Fruit fly (Drosophila melanogaster) whole organism, embryonic: ENCODE results near the gene GstZ1.

Source experiments
- Ada2b ChIP-seq: fragments of 200-800 bp; sonication (Bioruptor generic); IDR thresholded peaks from 2 replicates; pipeline ENCODE4 v1.3.6; 2022; ENCODE audit warnings: missing biosample characterization, missing genetic modification characterization
- Antp ChIP-seq: fragments of 200-800 bp; sonication (Bioruptor generic); optimal IDR thresholded peaks from 3 replicates; lab custom pipeline; 2016; ENCODE audit warnings: missing biosample characterization, missing genetic modification characterization
- Atf-2 ChIP-seq: fragments of 200-800 bp; sonication (Bioruptor generic); optimal IDR thresholded peaks from 2 replicates; lab custom pipeline; 2016; ENCODE audit warnings: missing biosample characterization, missing genetic modification characterization
- CG10209 ChIP-seq: fragments of 200-800 bp; sonication (Bioruptor generic); optimal IDR thresholded peaks from 3 replicates; lab custom pipeline; 2017; ENCODE audit warnings: missing biosample characterization, mild to moderate bottlenecking, missing genetic modification characterization, missing genetic modification reagents
- CG10979 ChIP-seq: fragments of 200-800 bp; sonication (Bioruptor generic); optimal IDR thresholded peaks from 2 replicates; lab custom pipeline; 2018; ENCODE audit warnings: missing biosample characterization, mild to moderate bottlenecking, missing genetic modification characterization, moderate library complexity
- CG11723 ChIP-seq: fragments of 200-800 bp; sonication (Bioruptor generic); optimal IDR thresholded peaks from 2 replicates; lab custom pipeline; 2017; ENCODE audit warnings: missing biosample characterization, mild to moderate bottlenecking, missing genetic modification characterization
- CG12236 ChIP-seq: fragments of 200-800 bp; sonication (Bioruptor generic); optimal IDR thresholded peaks from 2 replicates; lab custom pipeline; 2016; ENCODE audit warnings: missing biosample characterization, missing genetic modification characterization
- CG14050 ChIP-seq: fragments of 200-800 bp; sonication (Bioruptor generic); IDR thresholded peaks from 3 replicates; pipeline ENCODE4 v1.3.6; 2022; ENCODE audit warnings: missing biosample characterization, missing genetic modification characterization
- CG14965 ChIP-seq: fragments of 200-800 bp; sonication (Bioruptor generic); optimal IDR thresholded peaks from 2 replicates; lab custom pipeline; 2016; ENCODE audit warnings: missing biosample characterization, missing genetic modification characterization, borderline replicate concordance
- CG17328 ChIP-seq: fragments of 200-800 bp; sonication (Bioruptor generic); IDR thresholded peaks from 2 replicates; pipeline ENCODE4 v1.3.6; 2022; ENCODE audit warnings: missing biosample characterization, missing genetic modification characterization
- CG18011 ChIP-seq: fragments of 200-800 bp; sonication (Bioruptor generic); optimal IDR thresholded peaks from 2 replicates; lab custom pipeline; 2017; ENCODE audit warnings: missing biosample characterization, missing genetic modification characterization, mild to moderate bottlenecking, moderate library complexity, missing genotype
- CG3281 ChIP-seq: fragments of 200-800 bp; sonication (Bioruptor generic); optimal IDR thresholded peaks from 3 replicates; lab custom pipeline; 2017; ENCODE audit warnings: missing biosample characterization, mild to moderate bottlenecking, missing genetic modification characterization
- CG34422 ChIP-seq: fragments of 200-800 bp; sonication (Bioruptor generic); IDR thresholded peaks from 3 replicates; pipeline ENCODE4 v1.3.6; 2022; ENCODE audit warnings: missing biosample characterization, missing genetic modification characterization
- CG8478 ChIP-seq: fragments of >200 bp; optimal IDR thresholded peaks from 2 replicates; lab custom pipeline; 2018
- CG8924 ChIP-seq: fragments of 200-800 bp; optimal IDR thresholded peaks from 3 replicates; lab custom pipeline; 2019; ENCODE audit warnings: missing biosample characterization, mild to moderate bottlenecking, missing genetic modification characterization, moderate library complexity
- CG9609 ChIP-seq: fragments of 200-800 bp; sonication (Bioruptor generic); optimal IDR thresholded peaks from 3 replicates; lab custom pipeline; 2016; ENCODE audit warnings: missing biosample characterization, missing genetic modification characterization
- Dip3 ChIP-seq: fragments of 200-800 bp; sonication (Bioruptor generic); optimal IDR thresholded peaks from 3 replicates; lab custom pipeline; 2016; ENCODE audit warnings: missing biosample characterization, missing genetic modification characterization
- Dref ChIP-seq: fragments of 200-800 bp; sonication (Bioruptor generic); IDR thresholded peaks from 2 replicates; pipeline ENCODE4 v1.3.6; 2022; ENCODE audit warnings: missing biosample characterization, missing genetic modification characterization
- E2f2 ChIP-seq: fragments of 200-800 bp; sonication (Bioruptor generic); IDR thresholded peaks from 2 replicates; pipeline ENCODE4 v1.3.6; 2022; ENCODE audit warnings: missing biosample characterization, missing genetic modification characterization
- Ets97D ChIP-seq: fragments of 200-800 bp; sonication (Bioruptor generic); optimal IDR thresholded peaks from 3 replicates; lab custom pipeline; 2016; ENCODE audit warnings: missing biosample characterization, missing genetic modification characterization
- HLH3B ChIP-seq: fragments of 200-800 bp; sonication (Bioruptor generic); IDR thresholded peaks from 2 replicates; pipeline ENCODE4 v1.3.6; 2022; ENCODE audit warnings: missing biosample characterization, missing genetic modification characterization
- Hmx ChIP-seq: fragments of 200-800 bp; sonication (Bioruptor generic); optimal IDR thresholded peaks from 2 replicates; lab custom pipeline; 2016; ENCODE audit warnings: missing biosample characterization, missing genetic modification characterization
- Hr39 ChIP-seq: fragments of >200 bp; optimal IDR thresholded peaks from 2 replicates; lab custom pipeline; 2017
- Lpt ChIP-seq: fragments of >200 bp; optimal IDR thresholded peaks from 2 replicates; lab custom pipeline; 2018; ENCODE audit warnings: missing biosample characterization, missing genetic modification characterization
- Meics ChIP-seq: fragments of 200-800 bp; sonication (Bioruptor generic); optimal IDR thresholded peaks from 2 replicates; lab custom pipeline; 2017; ENCODE audit warnings: missing biosample characterization, mild to moderate bottlenecking, missing genetic modification characterization
- Oli ChIP-seq: fragments of 200-800 bp; sonication (Bioruptor generic); optimal IDR thresholded peaks from 2 replicates; lab custom pipeline; 2018; ENCODE audit warnings: missing biosample characterization, mild to moderate bottlenecking, missing genetic modification characterization, moderate library complexity
- Trl ChIP-seq, 3 experiments: fragments of >200 bp in 2 of 3; fragments of 200-800 bp in 1 of 3; sonication (Bioruptor generic) in 1 of 3; optimal IDR thresholded peaks; 2 replicates in 1 of 3; 3 replicates in 2 of 3; lab custom pipeline; 2016 to 2017; ENCODE audit warnings: missing biosample characterization in 1 of 3, missing genetic modification characterization in 1 of 3
- Xbp1 ChIP-seq: fragments of 200-800 bp; sonication (Bioruptor generic); optimal IDR thresholded peaks from 3 replicates; lab custom pipeline; 2016; ENCODE audit warnings: missing biosample characterization, mild to moderate bottlenecking, missing genetic modification characterization
- ash1 ChIP-seq: fragments of 200-800 bp; sonication (Bioruptor generic); optimal IDR thresholded peaks from 2 replicates; lab custom pipeline; 2018; ENCODE audit warnings: missing biosample characterization, mild to moderate bottlenecking, missing genetic modification characterization
- chif ChIP-seq, 2 experiments: fragments of 200-800 bp; sonication (Bioruptor generic); optimal IDR thresholded peaks; 3 replicates each; lab custom pipeline; 2016; ENCODE audit warnings: missing biosample characterization in 2 of 2, missing genetic modification characterization in 2 of 2
- crol ChIP-seq: fragments of 200-800 bp; sonication (Bioruptor generic); IDR thresholded peaks from 2 replicates; pipeline ENCODE4 v1.3.6; 2022; ENCODE audit warnings: missing biosample characterization, missing genetic modification characterization
- disco-r ChIP-seq: fragments of 200-800 bp; sonication (Bioruptor generic); optimal IDR thresholded peaks from 2 replicates; lab custom pipeline; 2016; ENCODE audit warnings: missing biosample characterization, missing genetic modification characterization
- dmrt99B ChIP-seq: fragments of 200-800 bp; sonication (Bioruptor generic); optimal IDR thresholded peaks from 2 replicates; lab custom pipeline; 2018; ENCODE audit warnings: missing biosample characterization, mild to moderate bottlenecking, missing genetic modification characterization, moderate library complexity
- emc ChIP-seq: fragments of 200-800 bp; sonication (Bioruptor generic); optimal IDR thresholded peaks from 2 replicates; lab custom pipeline; 2016; ENCODE audit warnings: missing biosample characterization, missing genetic modification characterization
- ems ChIP-seq: fragments of 200-800 bp; sonication (Bioruptor generic); optimal IDR thresholded peaks from 3 replicates; lab custom pipeline; 2016; ENCODE audit warnings: missing biosample characterization, missing genetic modification characterization
- exex ChIP-seq: fragments of 200-800 bp; sonication (Bioruptor generic); optimal IDR thresholded peaks from 4 replicates; lab custom pipeline; 2018; ENCODE audit warnings: missing biosample characterization, mild to moderate bottlenecking, missing genetic modification characterization, moderate library complexity
- gsb ChIP-seq: fragments of 200-800 bp; sonication (Bioruptor generic); IDR thresholded peaks from 2 replicates; pipeline ENCODE4 v1.3.6; 2022; ENCODE audit warnings: missing biosample characterization, missing genetic modification characterization
- jing ChIP-seq: fragments of 200-800 bp; sonication (Bioruptor generic); optimal IDR thresholded peaks from 2 replicates; lab custom pipeline; 2018; ENCODE audit warnings: missing biosample characterization, mild to moderate bottlenecking, missing genetic modification characterization
- kah ChIP-seq: fragments of 200-800 bp; sonication (Bioruptor generic); optimal IDR thresholded peaks from 2 replicates; lab custom pipeline; 2018; ENCODE audit warnings: missing biosample characterization, mild to moderate bottlenecking, missing genetic modification characterization
- lmd ChIP-seq: fragments of 200-800 bp; sonication (Bioruptor generic); IDR thresholded peaks from 2 replicates; pipeline ENCODE4 v1.3.6; 2022; ENCODE audit warnings: missing biosample characterization, missing genetic modification characterization
- luna ChIP-seq: fragments of 200-800 bp; sonication (Bioruptor generic); optimal IDR thresholded peaks from 2 replicates; lab custom pipeline; 2016; ENCODE audit warnings: missing biosample characterization, missing genetic modification characterization
- nerfin-1 ChIP-seq: fragments of 200-800 bp; sonication (Bioruptor generic); optimal IDR thresholded peaks from 3 replicates; lab custom pipeline; 2019; ENCODE audit warnings: missing biosample characterization, mild to moderate bottlenecking, missing genetic modification characterization, moderate library complexity
- pros ChIP-seq: fragments of 200-800 bp; sonication (Bioruptor generic); optimal IDR thresholded peaks from 3 replicates; lab custom pipeline; 2019; ENCODE audit warnings: missing biosample characterization, mild to moderate bottlenecking, missing genetic modification characterization, moderate library complexity
- pum ChIP-seq: fragments of 200-800 bp; sonication (Bioruptor generic); optimal IDR thresholded peaks from 2 replicates; lab custom pipeline; 2016; ENCODE audit warnings: missing biosample characterization, missing genetic modification characterization
- scrt ChIP-seq: fragments of 200-800 bp; sonication (Bioruptor generic); optimal IDR thresholded peaks from 2 replicates; lab custom pipeline; 2018; ENCODE audit warnings: missing biosample characterization, mild to moderate bottlenecking, missing genetic modification characterization, moderate library complexity
- slou ChIP-seq: fragments of 200-800 bp; sonication (Bioruptor generic); optimal IDR thresholded peaks from 3 replicates; lab custom pipeline; 2016; ENCODE audit warnings: missing biosample characterization, missing genetic modification characterization
- slp2 ChIP-seq: fragments of 200-800 bp; sonication (Bioruptor generic); optimal IDR thresholded peaks from 2 replicates; lab custom pipeline; 2016; ENCODE audit warnings: missing biosample characterization, missing genetic modification characterization
- sob ChIP-seq: fragments of 200-800 bp; sonication (Bioruptor generic); IDR thresholded peaks from 2 replicates; pipeline ENCODE4 v1.3.6; 2022; ENCODE audit warnings: missing biosample characterization, missing genetic modification characterization
- tgo ChIP-seq: fragments of 200-800 bp; sonication (Bioruptor generic); IDR thresholded peaks from 3 replicates; pipeline ENCODE4 v1.3.6; 2022; ENCODE audit warnings: missing biosample characterization, missing genetic modification characterization
- ttk ChIP-seq: fragments of 200-800 bp; sonication (Bioruptor generic); IDR thresholded peaks from 2 replicates; pipeline ENCODE4 v2.1.2; 2022; ENCODE audit warnings: missing biosample characterization, missing genetic modification characterization
- tup ChIP-seq: fragments of 200-800 bp; sonication (Bioruptor generic); optimal IDR thresholded peaks from 2 replicates; lab custom pipeline; 2016; ENCODE audit warnings: missing biosample characterization, mild to moderate bottlenecking, missing genetic modification characterization, moderate library complexity
- tx ChIP-seq: fragments of 200-800 bp; sonication (Bioruptor generic); optimal IDR thresholded peaks from 2 replicates; lab custom pipeline; 2016; ENCODE audit warnings: missing biosample characterization, missing genetic modification characterization

The GstZ1 gene

DNA sequence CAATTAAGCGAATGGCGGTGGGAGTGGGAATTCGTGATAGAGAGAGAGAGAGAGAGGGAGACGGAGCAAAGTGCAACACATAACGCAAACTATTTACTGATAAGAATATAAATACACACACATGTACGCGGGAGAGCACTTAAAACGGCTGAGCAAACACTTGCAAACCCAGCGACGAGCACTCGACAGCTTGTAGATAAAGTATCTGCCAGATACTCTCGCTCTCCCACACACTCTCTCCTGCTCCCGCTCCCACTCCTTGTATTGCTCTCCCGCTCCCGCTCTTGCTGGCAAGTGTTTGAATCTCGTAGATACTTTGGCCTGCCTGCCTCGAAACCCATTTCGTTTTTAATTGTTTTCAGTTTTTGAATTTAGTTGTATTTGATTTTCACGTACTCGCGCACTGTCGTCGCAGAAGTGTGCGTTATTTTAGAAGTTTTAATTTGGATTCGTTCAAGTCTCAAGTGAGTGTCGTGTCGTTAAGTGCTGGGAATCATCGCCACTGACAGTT is 28.1 kb downstream of the GstZ1 start (continued):
- TF ChIP-seq pros (GFP tag; lab: Kevin White, UChicago) (peak; percentile 65), pum (GFP tag; lab: Kevin White, UChicago) (no peak), CG12236 (no peak), Dref (GFP tag; lab: Robert Waterston, UW) (no peak), Lpt (peak; percentile 68), ems (GFP tag; lab: Kevin White, UChicago) (no peak), CG10209 (GFP tag; lab: Kevin White, UChicago) (peak; percentile 14), chif (GFP tag; optimal IDR thresholded peaks at IDR 0.05; lab: Kevin White, UChicago) (no peak), kah (GFP tag; lab: Kevin White, UChicago) (peak; percentile 83), Atf-2 (GFP tag; lab: Kevin White, UChicago) (no peak), Meics (GFP tag; lab: Kevin White, UChicago) (peak; percentile 38), Hr39 (no peak), dmrt99B (tag; lab: Kevin White, UChicago) (peak; percentile 29), tgo (GFP tag; lab: Robert Waterston, UW) (no peak), jing (GFP tag; lab: Kevin White, UChicago) (no peak), E2f2 (peak; percentile 37; the same call in 1 of the 2 replicates), slou (GFP tag; lab: Kevin White, UChicago) (no peak), lmd (GFP tag; lab: Robert Waterston, UW) (no peak), tup (no peak), nerfin-1 (tag; lab: Kevin White, UChicago) (peak; percentile 49), Dip3 (no peak), CG14050 (GFP tag; lab: Robert Waterston, UW) (no peak), HLH3B (GFP tag; lab: Robert Waterston, UW) (no peak), CG8924 (tag; lab: Kevin White, UChicago) (peak; percentile 14), slp2 (GFP tag; lab: Kevin White, UChicago) (no peak), gsb (peak; percentile 6; the same call in 1 of the 2 replicates), scrt (peak; percentile 8), Ada2b (no peak), CG3281 (GFP tag; lab: Kevin White, UChicago) (peak; percentile 48), exex (peak; percentile 38), Hmx (no peak), CG9609 (GFP tag; lab: Kevin White, UChicago) (no peak), CG17328 (GFP tag; lab: Robert Waterston, UW) (no peak), tx (GFP tag; lab: Kevin White, UChicago) (no peak), luna (GFP tag; lab: Kevin White, UChicago) (no peak), Xbp1 (GFP tag; lab: Kevin White, UChicago) (no peak), Antp (GFP tag; lab: Kevin White, UChicago) (no peak), CG10979 (no peak), CG34422 (GFP tag; lab: Robert Waterston, UW) (no peak), CG11723 (peak; percentile 43), crol (GFP tag; lab: Robert Waterston, UW) (peak; percentile 71), sob (peak; percentile 42; the same call in 1 of the 2 replicates), ttk (GFP tag; lab: Robert Waterston, UW) (no peak), CG14965 (no peak), disco-r (GFP tag; lab: Kevin White, UChicago) (no peak), Trl (optimal IDR thresholded peaks at IDR 0.05; lab: Kevin White, UChicago) (peak; percentile 99 to 100), Trl (GFP tag; optimal IDR thresholded peaks at IDR 0.05; lab: Kevin White, UChicago) (peak; percentile 62), emc (GFP tag; lab: Kevin White, UChicago) (no peak), CG18011 (peak; percentile 16), ash1 (no peak), Oli (tag; lab: Kevin White, UChicago) (no peak), Ets97D (GFP tag; lab: Kevin White, UChicago) (no peak), CG8478 (lab: Kevin White, UChicago) (no peak)
